Worm (Caenorhabditis elegans): ENCODE data around the gene cut-1.

cut-1 gene

DNA sequence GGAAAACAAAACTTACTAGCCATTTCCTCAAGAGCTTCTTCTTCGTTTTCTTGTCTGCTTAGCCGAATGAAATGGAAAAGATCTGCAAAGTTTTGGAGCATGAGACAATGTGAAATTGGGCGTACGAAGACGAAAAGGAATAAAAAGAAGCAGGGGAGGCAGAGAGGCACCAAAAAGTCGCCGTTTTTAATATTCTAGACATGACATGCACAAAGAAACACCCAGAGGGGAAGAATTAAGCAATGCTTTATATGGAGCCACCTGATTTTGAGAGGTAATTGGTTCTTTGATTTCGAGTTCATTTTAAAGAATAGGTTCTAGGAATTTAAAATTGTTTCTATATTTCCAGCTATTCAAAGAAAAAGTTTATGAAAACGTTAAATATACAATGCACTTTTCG lies 45.2 kb downstream of the cut-1 start, which contains the start of gene T24F1.4:
Gene T24F1.4 (minus strand): TSS at position 101 of the 400 bp plus-strand sequence.
- TF ChIP-seq mls-2 (tag; optimal IDR thresholded peaks at IDR 0.05) = no peak
- TF ChIP-seq nhr-76 (tag; optimal IDR thresholded peaks at IDR 0.05) = no peak
- no peak for TF ChIP-seq ham-2 (GFP tag; optimal IDR thresholded peaks at IDR 0.05)
- TF ChIP-seq sem-2 (GFP tag; optimal IDR thresholded peaks at IDR 0.05) = no peak
- TF ChIP-seq tbx-8 (GFP tag; optimal IDR thresholded peaks at IDR 0.05) = no peak
- no peak for TF ChIP-seq nhr-12 (tag; optimal IDR thresholded peaks at IDR 0.05)
- no peak for TF ChIP-seq mab-5 (tag; optimal IDR thresholded peaks at IDR 0.05)
- TF ChIP-seq sptf-1 (tag; optimal IDR thresholded peaks at IDR 0.05) = no peak
- no peak for TF ChIP-seq snpc-4 (tag; optimal IDR thresholded peaks at IDR 0.05)
- no peak for TF ChIP-seq lin-13 (tag; optimal IDR thresholded peaks at IDR 0.05)
- TF ChIP-seq nhr-237 (tag; optimal IDR thresholded peaks at IDR 0.05) = no peak
- no peak for TF ChIP-seq ceh-43 (GFP tag; optimal IDR thresholded peaks at IDR 0.05)
- no peak for TF ChIP-seq flh-1 (GFP tag; optimal IDR thresholded peaks at IDR 0.05)
- TF ChIP-seq unc-39 (tag; optimal IDR thresholded peaks at IDR 0.05) = no peak
- TF ChIP-seq M03D4.4 (tag; optimal IDR thresholded peaks at IDR 0.05) = no peak
- TF ChIP-seq bed-3 (GFP tag; optimal IDR thresholded peaks at IDR 0.05) = no peak
- no peak for TF ChIP-seq lin-32 (GFP tag; optimal IDR thresholded peaks at IDR 0.05)
- no peak for TF ChIP-seq ces-1 (GFP tag; optimal IDR thresholded peaks at IDR 0.05)
- no peak for TF ChIP-seq nhr-28 (tag; optimal IDR thresholded peaks at IDR 0.05)

DNA sequence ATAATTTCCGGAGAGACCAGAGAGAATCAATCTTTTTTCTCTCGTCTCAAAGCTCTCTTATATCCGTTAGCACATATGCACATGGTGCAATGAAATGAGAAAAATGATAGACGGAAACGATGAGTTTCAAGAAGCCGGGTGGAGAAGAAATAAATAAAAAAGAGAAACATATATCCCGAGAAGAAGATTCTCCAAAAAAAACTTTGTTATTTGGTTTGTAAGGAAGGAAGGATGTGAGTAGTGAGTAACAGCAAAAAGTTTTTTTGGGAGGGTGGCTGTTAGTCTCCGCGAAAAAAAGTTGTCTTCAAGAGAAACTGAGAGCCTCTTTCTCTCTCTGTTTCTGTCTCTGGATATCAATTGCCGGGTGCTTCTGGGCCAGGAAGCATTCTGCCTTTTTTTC lies 47.7 kb downstream of the cut-1 start:
- no peak for TF ChIP-seq pha-4 (tag; optimal IDR thresholded peaks at IDR 0.05)
- peak; percentile 26 for TF ChIP-seq ces-1 (GFP tag; optimal IDR thresholded peaks at IDR 0.05)

DNA sequence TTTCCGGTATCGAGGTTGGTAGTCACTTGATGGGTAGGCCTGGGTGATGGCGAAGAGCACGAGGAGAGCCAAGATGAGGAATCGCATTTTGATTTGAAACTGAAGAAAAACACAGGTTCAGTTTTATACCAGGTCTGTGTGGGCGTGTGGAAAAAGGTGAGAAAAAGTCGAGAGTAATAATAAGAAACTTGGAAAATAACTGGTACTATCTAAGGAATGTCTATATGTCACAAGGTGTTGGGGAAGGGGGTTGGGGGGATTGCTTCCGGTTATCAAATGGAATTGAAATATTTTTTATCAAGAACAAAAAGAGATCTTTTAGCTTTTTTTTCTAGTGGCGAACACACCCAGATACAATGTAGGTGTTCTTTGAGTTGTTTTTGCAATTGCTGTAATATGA lies 50.7 kb downstream of the cut-1 start, which contains the start of gene nlp-51:
Gene nlp-51 (minus strand): TSS at position 101 of the 400 bp plus-strand sequence.
- TF ChIP-seq unc-62 (GFP tag; optimal IDR thresholded peaks at IDR 0.05) (no peak), lsy-2 (tag; optimal IDR thresholded peaks at IDR 0.05) (no peak), mep-1 (tag; optimal IDR thresholded peaks at IDR 0.05) (no peak), ces-1 (GFP tag; optimal IDR thresholded peaks at IDR 0.05) (no peak), lin-13 (tag; optimal IDR thresholded peaks at IDR 0.05) (no peak), elt-1 (tag; optimal IDR thresholded peaks at IDR 0.05; ENCODE audit: borderline replicate concordance, insufficient read depth) (no peak), pha-4 (tag; optimal IDR thresholded peaks at IDR 0.05) (no peak), ceh-83 (GFP tag; optimal IDR thresholded peaks at IDR 0.05) (no peak), M03D4.4 (tag; optimal IDR thresholded peaks at IDR 0.05) (no peak)

All from whole organism, mixed stage, embryonic.